Fruit fly (Drosophila melanogaster) whole organism, adult: Measurements from ENCODE around the gene CG15399.

Source experiments
- CG14711 ChIP-seq: fragments of 200-800 bp; sonication (Bioruptor generic); optimal IDR thresholded peaks from 2 replicates; lab custom pipeline; 2018; ENCODE audit warnings: missing biosample characterization, mild to moderate bottlenecking, missing genetic modification characterization, moderate library complexity
- Hr96 ChIP-seq: fragments of 200-800 bp; sonication (Bioruptor generic); optimal IDR thresholded peaks from 2 replicates; lab custom pipeline; 2016; ENCODE audit warnings: missing biosample characterization, missing genetic modification characterization
- bab1 ChIP-seq: fragments of 200-800 bp; sonication (Bioruptor generic); optimal IDR thresholded peaks from 3 replicates; lab custom pipeline; 2019; ENCODE audit warnings: missing biosample characterization, mild to moderate bottlenecking, missing genetic modification characterization, moderate library complexity
- ovo ChIP-seq: fragments of 200-800 bp; sonication (Bioruptor generic); optimal IDR thresholded peaks from 2 replicates; lab custom pipeline; 2016; ENCODE audit warnings: missing biosample characterization, missing genetic modification characterization
- toe ChIP-seq: fragments of 200-800 bp; sonication (Bioruptor generic); optimal IDR thresholded peaks from 2 replicates; lab custom pipeline; 2016; ENCODE audit warnings: missing biosample characterization, missing genetic modification characterization

DNA sequence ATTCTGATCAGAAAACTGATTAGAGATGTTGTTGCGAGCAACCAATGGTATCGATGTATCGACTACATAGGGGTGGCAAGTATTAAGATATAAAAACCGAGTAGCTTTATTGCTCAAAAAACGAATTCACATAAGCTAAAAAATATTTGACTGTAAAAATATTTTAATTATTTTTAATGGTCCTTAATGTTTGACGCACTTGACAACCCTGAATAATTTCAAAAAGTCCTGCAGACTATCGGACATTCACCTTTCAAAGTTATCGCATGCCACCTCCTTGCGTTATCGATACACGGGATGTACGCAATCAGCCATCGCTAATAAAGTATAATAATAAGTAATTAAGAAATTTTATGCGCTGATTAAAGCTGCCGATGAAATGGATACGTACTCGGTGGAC lies 11.9 kb downstream of the CG15399 start, which contains the start of the genes HemK2, Snapin and Tnpo-SR:
- TF ChIP-seq Hr96 (GFP tag; lab: Kevin White, UChicago) (no peak), ovo (GFP tag; lab: Kevin White, UChicago) (peak; percentile 90), toe (peak; percentile 97), CG14711 (tag; lab: Kevin White, UChicago) (peak; percentile 96), bab1 (peak; percentile 97)
